Worm (Caenorhabditis elegans) whole organism, L3 larva: Measurements from ENCODE around the gene F11F1.1.
A peak's percentile ranks its signal among the peaks of the same experiment; 100 is the strongest.

Source experiments
- R02D3.7 ChIP-seq: fragments of 150-350 bp; optimal IDR thresholded peaks from 2 replicates; lab custom pipeline; 2014; ENCODE audit warnings: missing biosample characterization, missing genetic modification characterization
- ZK546.5 ChIP-seq: sonication (generic microtip); optimal IDR thresholded peaks from 2 replicates; lab custom pipeline; 2017; ENCODE audit warnings: missing biosample characterization, missing genetic modification characterization
- ama-1 ChIP-seq: fragments of 150-350 bp; optimal IDR thresholded peaks from 2 replicates; lab custom pipeline; 2018
- ceh-16 ChIP-seq: sonication (generic microtip); optimal IDR thresholded peaks from 2 replicates; lab custom pipeline; 2017; ENCODE audit warnings: missing biosample characterization, missing genetic modification characterization
- ceh-82 ChIP-seq: fragments of 150-350 bp; optimal IDR thresholded peaks from 2 replicates; lab custom pipeline; 2014; ENCODE audit warnings: missing biosample characterization, missing genetic modification characterization
- ceh-9 ChIP-seq: sonication (generic microtip); optimal IDR thresholded peaks from 2 replicates; lab custom pipeline; 2018; ENCODE audit warnings: missing biosample characterization, missing genetic modification characterization
- daf-12 ChIP-seq: fragments of 150-350 bp; optimal IDR thresholded peaks from 2 replicates; lab custom pipeline; 2014; ENCODE audit warnings: missing biosample characterization, missing genetic modification reagents, missing genetic modification characterization
- egl-27 ChIP-seq: sonication (generic microtip); optimal IDR thresholded peaks from 4 replicates; lab custom pipeline; 2017; ENCODE audit warnings: missing biosample characterization, missing genetic modification reagents, missing genetic modification characterization
- elt-2 ChIP-seq: sonication (generic microtip); optimal IDR thresholded peaks from 2 replicates; lab custom pipeline; 2016; ENCODE audit warnings: missing genetic modification reagents, mild to moderate bottlenecking, missing genetic modification characterization, missing compliant biosample characterization
- elt-3 ChIP-seq, 3 experiments: fragments of 150-350 bp in 1 of 3; sonication (generic microtip) in 2 of 3; optimal IDR thresholded peaks; 2 replicates in 2 of 3; 4 replicates in 1 of 3; lab custom pipeline; 2014 to 2017; ENCODE audit warnings: missing biosample characterization in 3 of 3, missing genetic modification characterization in 3 of 3
- eor-1 ChIP-seq, 2 experiments: fragments of 150-350 bp; optimal IDR thresholded peaks; 2 replicates each; lab custom pipeline; 2014 to 2018; ENCODE audit warnings: missing biosample characterization in 2 of 2, missing genetic modification characterization in 2 of 2
- fkh-10 ChIP-seq: sonication (generic microtip); optimal IDR thresholded peaks from 2 replicates; lab custom pipeline; 2017; ENCODE audit warnings: missing biosample characterization, missing genetic modification reagents, missing genetic modification characterization
- hmg-11 ChIP-seq: sonication (generic microtip); optimal IDR thresholded peaks from 2 replicates; lab custom pipeline; 2016; ENCODE audit warnings: missing genetic modification characterization, missing compliant biosample characterization
- jun-1 ChIP-seq: fragments of 150-350 bp; optimal IDR thresholded peaks from 2 replicates; lab custom pipeline; 2014; ENCODE audit warnings: missing biosample characterization, missing genetic modification reagents, missing genetic modification characterization
- lin-15B ChIP-seq: fragments of 150-350 bp; optimal IDR thresholded peaks from 2 replicates; lab custom pipeline; 2014; ENCODE audit warnings: missing biosample characterization, missing genetic modification characterization
- lsy-12 ChIP-seq: sonication (generic microtip); optimal IDR thresholded peaks from 2 replicates; lab custom pipeline; 2016; ENCODE audit warnings: mild to moderate bottlenecking, missing genetic modification characterization, missing compliant biosample characterization
- mdl-1 ChIP-seq: fragments of 150-350 bp; optimal IDR thresholded peaks from 2 replicates; lab custom pipeline; 2014; ENCODE audit warnings: missing biosample characterization, missing genetic modification characterization
- mml-1 ChIP-seq: fragments of 150-350 bp; sonication (generic microtip); optimal IDR thresholded peaks from 3 replicates; lab custom pipeline; 2014; ENCODE audit warnings: missing biosample characterization, missing genetic modification characterization
- nfya-1 ChIP-seq: sonication (generic microtip); optimal IDR thresholded peaks from 2 replicates; lab custom pipeline; 2017; ENCODE audit warnings: missing genetic modification characterization, mild to moderate bottlenecking, missing compliant biosample characterization, antibody characterized with exemption, moderate library complexity; ENCODE audit not compliant: insufficient read depth
- nhr-11 ChIP-seq: fragments of 150-350 bp; optimal IDR thresholded peaks from 2 replicates; lab custom pipeline; 2014; ENCODE audit warnings: missing biosample characterization, missing genetic modification characterization
- nhr-12 ChIP-seq: fragments of 150-350 bp; optimal IDR thresholded peaks from 2 replicates; lab custom pipeline; 2014; ENCODE audit warnings: missing biosample characterization, missing genetic modification characterization
- nhr-237 ChIP-seq: fragments of 150-350 bp; optimal IDR thresholded peaks from 2 replicates; lab custom pipeline; 2014; ENCODE audit warnings: missing biosample characterization, missing genetic modification characterization
- nhr-67 ChIP-seq: fragments of 150-350 bp; optimal IDR thresholded peaks from 2 replicates; lab custom pipeline; 2014; ENCODE audit warnings: missing biosample characterization, missing genetic modification characterization
- nhr-76 ChIP-seq: fragments of 150-350 bp; sonication (generic microtip); optimal IDR thresholded peaks from 5 replicates; lab custom pipeline; 2014; ENCODE audit warnings: missing biosample characterization, missing genetic modification characterization
- nhr-77 ChIP-seq: fragments of 150-350 bp; optimal IDR thresholded peaks from 2 replicates; lab custom pipeline; 2014; ENCODE audit warnings: missing biosample characterization, missing genetic modification characterization
- pha-4 ChIP-seq: fragments of 150-350 bp; optimal IDR thresholded peaks from 2 replicates; lab custom pipeline; 2014; ENCODE audit warnings: missing biosample characterization, missing genetic modification reagents, missing genetic modification characterization
- pqm-1 ChIP-seq: fragments of 150-350 bp; optimal IDR thresholded peaks from 2 replicates; lab custom pipeline; 2017; ENCODE audit warnings: missing biosample characterization, missing genetic modification characterization, inconsistent platforms
- sea-2 ChIP-seq: fragments of 150-350 bp; sonication (generic microtip); optimal IDR thresholded peaks from 4 replicates; lab custom pipeline; 2014; ENCODE audit warnings: missing biosample characterization, missing genetic modification reagents, missing genetic modification characterization
- skn-1 ChIP-seq: fragments of 150-350 bp; optimal IDR thresholded peaks from 2 replicates; lab custom pipeline; 2014; ENCODE audit warnings: missing biosample characterization, missing genetic modification characterization
- snpc-4 ChIP-seq: fragments of 150-350 bp; optimal IDR thresholded peaks from 2 replicates; lab custom pipeline; 2014; ENCODE audit warnings: missing biosample characterization, missing genetic modification characterization
- tbx-2 ChIP-seq: sonication (generic microtip); optimal IDR thresholded peaks from 2 replicates; lab custom pipeline; 2016; ENCODE audit warnings: mild to moderate bottlenecking, missing genetic modification characterization, missing compliant biosample characterization
- unc-39 ChIP-seq: sonication (generic microtip); optimal IDR thresholded peaks from 4 replicates; lab custom pipeline; 2017; ENCODE audit warnings: missing biosample characterization, missing genetic modification characterization
- unc-62 ChIP-seq: fragments of 150-350 bp; sonication (generic microtip); optimal IDR thresholded peaks from 4 replicates; lab custom pipeline; 2014; ENCODE audit warnings: missing biosample characterization, missing genetic modification reagents, missing genetic modification characterization
- ztf-11 ChIP-seq: fragments of 150-350 bp; optimal IDR thresholded peaks from 2 replicates; lab custom pipeline; 2014; ENCODE audit warnings: missing biosample characterization, missing genetic modification characterization

The F11F1.1 gene

ce11 chrIII:13423414-13423813 lies 28.1 kb downstream of the F11F1.1 start, which contains the start of gene exo-1 (continued):
- peak; percentile 70 for TF ChIP-seq pqm-1 (tag; lab: Kevin White, UChicago)
- no peak for TF ChIP-seq ceh-82 (tag; lab: Kevin White, UChicago)
- TF ChIP-seq elt-3 (tag; optimal IDR thresholded peaks at IDR 0.05; lab: Kevin White, UChicago), result peak in 1 of 3 experiments; percentile 6
- no peak for TF ChIP-seq nhr-237 (tag; lab: Kevin White, UChicago)
- TF ChIP-seq mml-1, result no peak
- TF ChIP-seq skn-1 (tag; lab: Kevin White, UChicago), result peak; percentile 29
- no peak for TF ChIP-seq R02D3.7 (tag; lab: Kevin White, UChicago)
- TF ChIP-seq nhr-11 (tag; lab: Kevin White, UChicago), result no peak
- no peak for TF ChIP-seq daf-12 (tag; lab: Kevin White, UChicago)
- no peak for TF ChIP-seq snpc-4 (tag; lab: Kevin White, UChicago)
- no peak for TF ChIP-seq mdl-1 (tag; lab: Kevin White, UChicago)
- TF ChIP-seq ceh-16 (tag; lab: Kevin White, UChicago), result no peak
- no peak for TF ChIP-seq ZK546.5 (tag; lab: Kevin White, UChicago)
- no peak for TF ChIP-seq nhr-76 (tag; lab: Kevin White, UChicago)
- TF ChIP-seq lsy-12 (tag; lab: Kevin White, UChicago), result no peak
- TF ChIP-seq unc-62 (GFP tag; lab: Kevin White, UChicago), result no peak
- TF ChIP-seq pha-4 (tag; lab: Kevin White, UChicago), result peak; percentile 79
- no peak for TF ChIP-seq ztf-11
- no peak for TF ChIP-seq tbx-2
- no peak for TF ChIP-seq elt-2
- TF ChIP-seq fkh-10 (GFP tag; lab: Kevin White, UChicago), result no peak
- TF ChIP-seq unc-39 (tag; lab: Kevin White, UChicago), result no peak
- TF ChIP-seq nhr-12 (tag; lab: Kevin White, UChicago), result no peak
- no peak for TF ChIP-seq nhr-77 (tag; lab: Kevin White, UChicago)

DNA sequence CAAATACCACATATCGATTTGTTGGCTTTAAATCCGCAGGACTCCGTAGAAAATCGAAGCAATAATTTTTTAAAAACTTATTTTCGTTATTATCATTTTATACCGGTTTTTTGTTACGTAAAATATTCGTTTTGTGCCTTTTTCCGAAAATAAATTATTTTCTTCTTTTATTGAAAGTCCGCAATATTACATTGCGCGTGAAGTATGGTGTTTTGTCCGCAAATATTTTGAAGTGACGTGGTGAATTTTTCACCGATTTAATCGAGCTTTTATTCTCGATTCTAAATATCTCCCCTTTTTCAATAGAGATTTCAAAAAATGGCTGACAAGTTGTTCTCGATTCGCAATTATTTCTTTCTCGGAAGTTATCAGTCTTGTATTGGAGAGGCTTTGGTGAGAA lies 30.7 kb downstream of the F11F1.1 start, which contains the start of gene cope-1:
Gene cope-1, plus strand, starts transcription at position 229 of the 400 bp plus-strand sequence.
- TF ChIP-seq eor-1 (tag; optimal IDR thresholded peaks at IDR 0.05; lab: Kevin White, UChicago), result no peak
- peak; percentile 46 for TF ChIP-seq nfya-1 (tag; lab: Kevin White, UChicago)
- TF ChIP-seq lin-15B (tag; lab: Kevin White, UChicago), result peak; percentile 28
- TF ChIP-seq hmg-11 (tag; lab: Kevin White, UChicago), result peak; percentile 67

- no peak for TF ChIP-seq elt-3 (tag; optimal IDR thresholded peaks at IDR 0.05; lab: Kevin White, UChicago)
- TF ChIP-seq ama-1 (lab: Kevin White, UChicago), result peak; percentile 37
- TF ChIP-seq skn-1 (tag; lab: Kevin White, UChicago), result no peak
These were observed 32.5 kb downstream of the F11F1.1 start for ce11 chrIII:13427817-13428216.

- TF ChIP-seq snpc-4 (tag; lab: Kevin White, UChicago) (no peak), jun-1 (tag; lab: Kevin White, UChicago) (no peak), unc-39 (tag; lab: Kevin White, UChicago) (no peak), ceh-9 (tag; lab: Kevin White, UChicago) (no peak)
These were observed 34.3 kb downstream of the F11F1.1 start, which contains the start of gene bli-5 for ce11 chrIII:13429668-13430067. TSS of gene bli-5 (minus strand) at chrIII:13429768.

ce11 chrIII:13430162-13430561 lies 34.8 kb downstream of the F11F1.1 start, which contains the start of gene trf-1:
TSS of gene trf-1 (plus strand) at chrIII:13430462.
- TF ChIP-seq egl-27 (tag; lab: Kevin White, UChicago) (no peak), nhr-67 (tag; lab: Kevin White, UChicago) (no peak), elt-2 (no peak), ceh-82 (tag; lab: Kevin White, UChicago) (no peak), ama-1 (lab: Kevin White, UChicago) (no peak), sea-2 (no peak), tbx-2 (no peak)
